In genomic region chr3L:1203855-1204431, dm6 we compare ENCODE assay signal across 4 fruit fly cellular contexts.
TF ChIP-seq lines count a peak whose summit lies in the region.

No protein-coding gene starts in this region.

- TF ChIP-seq CTCF in whole organism, embryonic (GFP tag; optimal IDR thresholded peaks at IDR 0.05; lab: Kevin White, UChicago) = no peak

TF ChIP-seq in whole organism, embryonic, 481 proteins besides CTCF, POLR2A, EP300 and RAD21 (continues in another document):
- TF ChIP-seq CG14014 (GFP tag; IDR thresholded peaks at IDR 0.05; lab: Robert Waterston, UW) (peak; percentile 8; the same call in 1 of the 2 replicates), Elba2 (GFP tag; optimal IDR thresholded peaks at IDR 0.05; lab: Kevin White, UChicago) (no peak), ken (GFP tag; IDR thresholded peaks at IDR 0.05; lab: Robert Waterston, UW) (no peak), CG33557 (GFP tag; optimal IDR thresholded peaks at IDR 0.05; lab: Kevin White, UChicago) (no peak), CG11456 (GFP tag; IDR thresholded peaks at IDR 0.05; lab: Robert Waterston, UW) (no peak), croc (GFP tag; conservative IDR thresholded peaks at IDR 0.05; lab: Robert Waterston, UW) (no peak), kah (GFP tag; optimal IDR thresholded peaks at IDR 0.05; lab: Kevin White, UChicago) (no peak), Nf-YA (GFP tag; IDR thresholded peaks at IDR 0.05; lab: Robert Waterston, UW) (no peak), pros (GFP tag; optimal IDR thresholded peaks at IDR 0.05; lab: Kevin White, UChicago) (no peak), Hmx (GFP tag; optimal IDR thresholded peaks at IDR 0.05; lab: Kevin White, UChicago) (no peak), CG6689 (GFP tag; IDR thresholded peaks at IDR 0.05; lab: Robert Waterston, UW) (0 out of 2 replicates have a peak, but pooled peaks have one; percentile 11), Oaz (GFP tag; IDR thresholded peaks at IDR 0.05; lab: Robert Waterston, UW) (no peak), gcm (GFP tag; optimal IDR thresholded peaks at IDR 0.05; lab: Kevin White, UChicago) (no peak), scrt (GFP tag; optimal IDR thresholded peaks at IDR 0.05; lab: Kevin White, UChicago) (no peak), Mes4 (GFP tag; optimal IDR thresholded peaks at IDR 0.05; lab: Kevin White, UChicago) (no peak), E2f1 (GFP tag; IDR thresholded peaks at IDR 0.05; lab: Robert Waterston, UW) (0 out of 2 replicates have a peak, but pooled peaks have one; percentile 9), CG3281 (GFP tag; optimal IDR thresholded peaks at IDR 0.05; lab: Kevin White, UChicago) (no peak), yki (optimal IDR thresholded peaks at IDR 0.05; lab: Kevin White, UChicago) (no peak), gfzf (GFP tag; optimal IDR thresholded peaks at IDR 0.05; lab: Kevin White, UChicago) (no peak), CG13287 (GFP tag; IDR thresholded peaks at IDR 0.05; lab: Robert Waterston, UW; ENCODE audit: partially characterized antibody) (peak; percentile 19; the same call in 1 of the 2 replicates), Dad (GFP tag; optimal IDR thresholded peaks at IDR 0.05; lab: Kevin White, UChicago) (no peak), h (optimal IDR thresholded peaks at IDR 0.05; lab: Kevin White, UChicago) (no peak), CG7271 (tag; optimal IDR thresholded peaks at IDR 0.05; lab: Kevin White, UChicago) (no peak)

TF ChIP-seq in whole organism, prepupa, 60 proteins besides CTCF, POLR2A, EP300 and RAD21:
- TF ChIP-seq Hr39 (GFP tag; optimal IDR thresholded peaks at IDR 0.05; lab: Kevin White, UChicago) (no peak), CG6163 (GFP tag; IDR thresholded peaks at IDR 0.05; lab: Robert Waterston, UW) (peak; percentile 34; the same call in 1 of the 3 replicates)

TF ChIP-seq in whole organism, pupa, 21 proteins besides CTCF, POLR2A, EP300 and RAD21:
- no peak for TF ChIP-seq CG34367 (tag; optimal IDR thresholded peaks at IDR 0.05; lab: Kevin White, UChicago)
- TF ChIP-seq CG4496 (GFP tag; IDR thresholded peaks at IDR 0.05; lab: Robert Waterston, UW) = peak; percentile 52; the same call in 2 of the 3 replicates
TF ChIP-seq in whole organism, pupa: peak in this region for 1.

TF ChIP-seq in whole organism, wandering third instar larva, 38 proteins besides CTCF, POLR2A, EP300 and RAD21:
- TF ChIP-seq br (GFP tag; optimal IDR thresholded peaks at IDR 0.05; lab: Kevin White, UChicago) (no peak), Rel (GFP tag; optimal IDR thresholded peaks at IDR 0.05; lab: Kevin White, UChicago) (no peak), Rel (tag; optimal IDR thresholded peaks at IDR 0.05; lab: Kevin White, UChicago) (no peak), GATAd (GFP tag; optimal IDR thresholded peaks at IDR 0.05; lab: Kevin White, UChicago) (no peak), Jra (GFP tag; optimal IDR thresholded peaks at IDR 0.05; lab: Kevin White, UChicago) (no peak), psq (GFP tag; optimal IDR thresholded peaks at IDR 0.05; lab: Kevin White, UChicago) (no peak), Dfd (GFP tag; optimal IDR thresholded peaks at IDR 0.05; lab: Kevin White, UChicago) (peak; percentile 97), sv (GFP tag; optimal IDR thresholded peaks at IDR 0.05; lab: Kevin White, UChicago) (no peak), ey (GFP tag; optimal IDR thresholded peaks at IDR 0.05; lab: Kevin White, UChicago) (no peak)

Comparison
In these comparisons a context has a peak if more than half of its experiments do, and no peak if none do; other contexts are left out.
1. Of the 7 proteins assayed by ChIP-seq in both whole organism, embryonic and whole organism, prepupa: peak only in whole organism, embryonic: Hr39; only in whole organism, prepupa: none; in both: none; in neither: 6.